Fruit fly (Drosophila melanogaster): Measurements from ENCODE around the gene Lrp4.

Lrp4 gene

DNA sequence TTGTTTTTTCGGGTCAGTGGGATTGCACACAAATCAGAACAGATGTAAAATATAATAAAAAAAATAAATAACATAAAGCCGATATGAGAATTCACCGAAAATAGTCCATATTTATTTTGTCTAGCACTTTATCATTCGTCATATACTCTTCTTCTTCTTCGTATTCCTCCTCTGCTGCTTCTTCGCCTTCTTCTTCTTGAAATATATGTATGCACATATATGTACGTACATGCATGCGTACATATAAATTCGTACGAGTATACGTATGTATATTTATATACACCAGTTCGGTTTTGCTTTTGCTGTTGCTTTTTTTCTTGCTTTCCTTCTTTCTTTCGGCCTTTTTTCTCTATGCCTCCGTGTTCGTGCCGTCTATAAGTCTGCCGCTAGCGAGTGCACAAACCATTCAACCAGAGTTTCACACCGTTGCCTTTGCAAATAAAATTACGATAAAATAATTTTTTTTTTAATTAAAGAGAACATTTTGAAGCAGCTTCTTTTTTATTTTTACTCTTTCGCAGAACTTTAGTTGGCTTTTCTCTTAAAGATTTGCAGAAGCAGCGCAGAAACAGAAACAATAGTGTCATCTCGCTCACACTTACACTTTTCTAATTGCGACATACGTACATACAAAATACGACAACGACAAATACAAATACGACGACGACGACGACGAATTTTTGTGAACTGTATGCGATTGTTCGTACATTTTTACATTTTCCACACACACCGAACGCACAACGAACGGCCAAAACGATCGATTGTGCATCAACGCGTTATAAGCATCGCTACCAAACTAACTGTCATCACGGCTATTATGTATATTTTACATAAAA lies 24.0 kb upstream of the Lrp4 start (continued):
- peak; percentile 6 for TF ChIP-seq gfzf (GFP tag; optimal IDR thresholded peaks at IDR 0.05)
- TF ChIP-seq CG4854 (GFP tag; optimal IDR thresholded peaks at IDR 0.05): no peak
- peak; percentile 51; the same call in 1 of the 2 replicates for TF ChIP-seq sob (GFP tag; IDR thresholded peaks at IDR 0.05)
- TF ChIP-seq sqz (GFP tag; optimal IDR thresholded peaks at IDR 0.05): peak; percentile 95
- peak; percentile 39; the same call in 1 of the 3 replicates for TF ChIP-seq CG34422 (GFP tag; IDR thresholded peaks at IDR 0.05)

DNA sequence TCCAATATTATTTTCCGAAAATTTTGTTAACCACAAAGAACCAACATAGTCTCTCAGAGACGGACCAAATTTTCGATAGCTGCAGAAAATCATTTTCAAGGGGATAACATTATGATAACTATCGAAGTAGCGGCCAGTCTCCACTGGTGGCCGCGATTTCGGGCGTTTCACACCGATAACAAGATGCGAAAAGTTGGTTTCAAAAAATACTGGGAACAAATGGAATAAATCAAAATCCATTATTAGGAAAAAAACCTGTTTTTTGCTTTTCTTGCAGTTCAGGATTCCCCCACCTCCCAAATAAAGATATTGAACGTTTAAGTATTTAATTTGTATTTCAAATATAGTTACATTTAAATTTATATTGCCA lies 23.4 kb upstream of the Lrp4 start, which contains the start of gene tay:
Gene tay (minus strand): TSS at position 65 of the 370 bp plus-strand sequence.
- TF ChIP-seq ro (GFP tag; IDR thresholded peaks at IDR 0.05) (no peak), D19B (GFP tag; optimal IDR thresholded peaks at IDR 0.05) (no peak), disco-r (GFP tag; optimal IDR thresholded peaks at IDR 0.05) (no peak), sens-2 (GFP tag; IDR thresholded peaks at IDR 0.05) (no peak), fd96Cb (tag; optimal IDR thresholded peaks at IDR 0.05) (no peak), ci (GFP tag; IDR thresholded peaks at IDR 0.05) (no peak), phol (tag; optimal IDR thresholded peaks at IDR 0.05) (peak; percentile 29), CG3995 (GFP tag; optimal IDR thresholded peaks at IDR 0.05) (peak; percentile 98), Awh (GFP tag; IDR thresholded peaks at IDR 0.05) (no peak), CG15269 (tag; optimal IDR thresholded peaks at IDR 0.05) (no peak), CG13287 (GFP tag; IDR thresholded peaks at IDR 0.05; ENCODE audit: partially characterized antibody) (peak; percentile 54), CG10267 (tag; optimal IDR thresholded peaks at IDR 0.05) (peak; percentile 19), onecut (GFP tag; IDR thresholded peaks at IDR 0.05) (peak; percentile 20; the same call in 1 of the 2 replicates), CG9727 (GFP tag; optimal IDR thresholded peaks at IDR 0.05) (no peak), z (GFP tag; IDR thresholded peaks at IDR 0.05) (no peak), B-H2 (GFP tag; optimal IDR thresholded peaks at IDR 0.05) (peak; percentile 15), H2.0 (GFP tag; IDR thresholded peaks at IDR 0.05) (no peak), Aef1 (GFP tag; IDR thresholded peaks at IDR 0.05) (no peak), crol (GFP tag; IDR thresholded peaks at IDR 0.05) (no peak), CG11695 (GFP tag; IDR thresholded peaks at IDR 0.05) (no peak), sim (GFP tag; IDR thresholded peaks at IDR 0.05) (no peak), CG11456 (GFP tag; IDR thresholded peaks at IDR 0.05) (no peak), bowl (GFP tag; IDR thresholded peaks at IDR 0.05) (no peak), slbo (GFP tag; IDR thresholded peaks at IDR 0.05) (peak; percentile 62), cg (GFP tag; optimal IDR thresholded peaks at IDR 0.05) (no peak), mam (GFP tag; optimal IDR thresholded peaks at IDR 0.05) (no peak), CG6854 (GFP tag; optimal IDR thresholded peaks at IDR 0.05) (no peak), CG34422 (GFP tag; IDR thresholded peaks at IDR 0.05) (no peak), Lim3 (GFP tag; IDR thresholded peaks at IDR 0.05) (no peak), CG6791 (GFP tag; IDR thresholded peaks at IDR 0.05; ENCODE audit: partially characterized antibody) (peak; percentile 64; the same call in 2 of the 3 replicates), CG2129 (GFP tag; IDR thresholded peaks at IDR 0.05; ENCODE audit: partially characterized antibody) (no peak), Fer2 (tag; optimal IDR thresholded peaks at IDR 0.05) (no peak), CG17802 (tag; optimal IDR thresholded peaks at IDR 0.05) (peak; percentile 79), dan (GFP tag; IDR thresholded peaks at IDR 0.05) (no peak), CG42726 (GFP tag; IDR thresholded peaks at IDR 0.05; ENCODE audit: partially characterized antibody) (peak; percentile 63), NC2α (GFP tag; optimal IDR thresholded peaks at IDR 0.05) (no peak), tin (GFP tag; optimal IDR thresholded peaks at IDR 0.05) (no peak), Hand (GFP tag; optimal IDR thresholded peaks at IDR 0.05) (no peak), CG15601 (tag; optimal IDR thresholded peaks at IDR 0.05) (no peak), CG4404 (GFP tag; IDR thresholded peaks at IDR 0.05) (no peak), CG8290 (GFP tag; optimal IDR thresholded peaks at IDR 0.05) (peak; percentile 47), CG8290 (tag; optimal IDR thresholded peaks at IDR 0.05) (no peak), CG11085 (GFP tag; IDR thresholded peaks at IDR 0.05) (no peak), CG5180 (GFP tag; optimal IDR thresholded peaks at IDR 0.05) (no peak)
